Worm (Caenorhabditis elegans) whole organism, midembryonic: ENCODE data around the gene ttr-48.

Source experiments
- T22C8.4 ChIP-seq: fragments of 200-800 bp; sonication (Bioruptor generic); IDR thresholded peaks from 2 replicates; pipeline ENCODE4 v1.3.6; 2022; ENCODE audit warnings: missing genetic modification characterization, missing compliant biosample characterization
- flt-1 ChIP-seq: fragments of 200-800 bp; sonication (Bioruptor generic); IDR thresholded peaks from 2 replicates; pipeline ENCODE4 v1.3.6; 2022; ENCODE audit warnings: missing genetic modification characterization, missing compliant biosample characterization
- klf-2 ChIP-seq: fragments of 200-800 bp; sonication (Bioruptor generic); conservative IDR thresholded peaks from 2 replicates; pipeline ENCODE4 v1.3.6; 2022; ENCODE audit warnings: missing genetic modification reagents, missing genetic modification characterization, missing compliant biosample characterization

ce11 chrX:3828598-3829204 lies 13.5 kb downstream of the ttr-48 start:
- TF ChIP-seq flt-1 (no peak), T22C8.4 (GFP tag; lab: Robert Waterston, UW) (no peak), klf-2 (GFP tag; lab: Robert Waterston, UW) (no peak)
